Worm (Caenorhabditis elegans) whole organism, L4/young adult: ENCODE data around the gene sru-40.

Experiments used
- W03F9.2 ChIP-seq: fragments of 150-350 bp; optimal IDR thresholded peaks from 2 replicates; lab custom pipeline; 2014; ENCODE audit warnings: missing biosample characterization, missing genetic modification characterization
- dao-5 ChIP-seq: sonication (generic microtip); optimal IDR thresholded peaks from 2 replicates; lab custom pipeline; 2016; ENCODE audit warnings: missing genotype, missing genetic modification characterization, moderate library complexity, missing compliant biosample characterization
- him-1 ChIP-seq: sonication (generic microtip); optimal IDR thresholded peaks from 2 replicates; lab custom pipeline; 2016; ENCODE audit warnings: missing genotype, missing genetic modification reagents, missing genetic modification characterization, missing compliant biosample characterization

Gene sru-40

ce11 chrV:9833900-9834299 is at the start of gene sru-40:
Gene sru-40, minus strand, starts transcription at chrV:9834000.
- TF ChIP-seq dao-5 (tag; lab: Kevin White, UChicago) (no peak), him-1 (tag; lab: Kevin White, UChicago) (no peak), W03F9.2 (tag; lab: Kevin White, UChicago) (no peak)

- no peak for TF ChIP-seq dao-5 (tag; lab: Kevin White, UChicago)
- no peak for TF ChIP-seq W03F9.2 (tag; lab: Kevin White, UChicago)
- no peak for TF ChIP-seq him-1 (tag; lab: Kevin White, UChicago)
Measured at ce11 chrV:9879867-9880266, 46.1 kb upstream of the sru-40 start, which contains the start of gene sdz-31. Gene sdz-31, plus strand, starts transcription at chrV:9880167.

ce11 chrV:9879404-9879803 is 45.6 kb upstream of the sru-40 start, which contains the start of gene srab-26:
Gene srab-26, minus strand, starts transcription at chrV:9879504.
- TF ChIP-seq him-1 (tag; lab: Kevin White, UChicago), result no peak
- TF ChIP-seq dao-5 (tag; lab: Kevin White, UChicago), result no peak
- TF ChIP-seq W03F9.2 (tag; lab: Kevin White, UChicago), result no peak

ce11 chrV:9871339-9871738 is 37.5 kb upstream of the sru-40 start, which contains the start of gene srab-18:
Gene srab-18, minus strand, starts transcription at chrV:9871439.
- no peak for TF ChIP-seq dao-5 (tag; lab: Kevin White, UChicago)
- no peak for TF ChIP-seq W03F9.2 (tag; lab: Kevin White, UChicago)
- no peak for TF ChIP-seq him-1 (tag; lab: Kevin White, UChicago)

ce11 chrV:9868311-9868710 is 34.5 kb upstream of the sru-40 start, which contains the start of gene srab-17:
Gene srab-17, minus strand, starts transcription at chrV:9868411.
- TF ChIP-seq W03F9.2 (tag; lab: Kevin White, UChicago), result no peak
- no peak for TF ChIP-seq dao-5 (tag; lab: Kevin White, UChicago)

ce11 chrV:9860337-9860736 is 26.5 kb upstream of the sru-40 start:
- no peak for TF ChIP-seq W03F9.2 (tag; lab: Kevin White, UChicago)
- no peak for TF ChIP-seq dao-5 (tag; lab: Kevin White, UChicago)
- no peak for TF ChIP-seq him-1 (tag; lab: Kevin White, UChicago)

ce11 chrV:9859863-9860262 is 26.1 kb upstream of the sru-40 start, which contains the start of gene lsy-12:
Gene lsy-12, minus strand, starts transcription at chrV:9859963.
- TF ChIP-seq dao-5 (tag; lab: Kevin White, UChicago) (no peak), W03F9.2 (tag; lab: Kevin White, UChicago) (no peak), him-1 (tag; lab: Kevin White, UChicago) (no peak)

ce11 chrV:9856978-9857377 is 23.2 kb upstream of the sru-40 start:
- no peak for TF ChIP-seq dao-5 (tag; lab: Kevin White, UChicago)
- TF ChIP-seq him-1 (tag; lab: Kevin White, UChicago), result no peak
- no peak for TF ChIP-seq W03F9.2 (tag; lab: Kevin White, UChicago)

- TF ChIP-seq dao-5 (tag; lab: Kevin White, UChicago) (no peak), W03F9.2 (tag; lab: Kevin White, UChicago) (no peak), him-1 (tag; lab: Kevin White, UChicago) (no peak)
Measured at ce11 chrV:9855920-9856852, 22.4 kb upstream of the sru-40 start.

ce11 chrV:9853801-9854200 is 20.0 kb upstream of the sru-40 start:
- TF ChIP-seq W03F9.2 (tag; lab: Kevin White, UChicago) (no peak), dao-5 (tag; lab: Kevin White, UChicago) (no peak), him-1 (tag; lab: Kevin White, UChicago) (no peak)

ce11 chrV:9848576-9848975 is 14.8 kb upstream of the sru-40 start:
- TF ChIP-seq dao-5 (tag; lab: Kevin White, UChicago) (no peak), him-1 (tag; lab: Kevin White, UChicago) (no peak), W03F9.2 (tag; lab: Kevin White, UChicago) (no peak)

- TF ChIP-seq W03F9.2 (tag; lab: Kevin White, UChicago), result no peak
- TF ChIP-seq dao-5 (tag; lab: Kevin White, UChicago), result no peak
- no peak for TF ChIP-seq him-1 (tag; lab: Kevin White, UChicago)
Measured at ce11 chrV:9843376-9843916, 9.6 kb upstream of the sru-40 start, which contains the start of gene sru-8. Gene sru-8, plus strand, starts transcription at chrV:9843866.

ce11 chrV:9841376-9841775 is 7.6 kb upstream of the sru-40 start, which contains the start of gene sru-36:
Gene sru-36, plus strand, starts transcription at chrV:9841676.
- TF ChIP-seq W03F9.2 (tag; lab: Kevin White, UChicago), result no peak
- TF ChIP-seq dao-5 (tag; lab: Kevin White, UChicago), result no peak
- TF ChIP-seq him-1 (tag; lab: Kevin White, UChicago), result no peak
